Worm (Caenorhabditis elegans): ENCODE data around the gene ZK616.2.

Gene ZK616.2

DNA sequence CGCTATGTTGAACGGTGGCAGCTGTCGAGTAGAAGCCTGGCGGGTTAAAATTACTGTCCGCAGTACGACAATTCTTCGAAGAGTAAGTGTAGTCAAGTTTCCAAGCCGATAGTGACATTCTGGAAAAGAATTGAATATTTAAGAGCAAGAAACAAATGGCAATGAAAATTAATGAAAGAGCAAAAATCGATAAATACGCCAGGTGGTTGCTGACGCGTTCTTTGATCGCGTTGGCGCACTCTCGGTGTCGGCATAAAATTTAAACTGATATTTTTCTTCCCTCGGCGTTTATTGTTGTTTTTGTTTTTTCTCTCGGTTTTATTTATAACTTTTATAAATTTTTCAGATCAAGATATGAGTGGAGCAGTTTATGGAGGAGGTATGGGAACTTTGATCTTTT, 3.0 kb upstream of the ZK616.2 start, which contains the start of the genes perm-3 and swsn-6 (continued):
- TF ChIP-seq zag-1 (tag; optimal IDR thresholded peaks at IDR 0.05) = no peak
- TF ChIP-seq hlh-4 (tag; optimal IDR thresholded peaks at IDR 0.05) = no peak
- TF ChIP-seq fkh-4 (tag; optimal IDR thresholded peaks at IDR 0.05; ENCODE audit: borderline replicate concordance) = no peak
- peak; percentile 82 for TF ChIP-seq tbx-2 (tag; optimal IDR thresholded peaks at IDR 0.05)
- TF ChIP-seq mdl-1 (tag; optimal IDR thresholded peaks at IDR 0.05) = peak in 1 of 2 experiments; percentile 52
- peak; percentile 39; the same call in 1 of the 2 replicates for TF ChIP-seq mab-9 (GFP tag; IDR thresholded peaks at IDR 0.05)
- TF ChIP-seq ets-5 (GFP tag; IDR thresholded peaks at IDR 0.05) = no peak
- TF ChIP-seq fos-1 (tag; optimal IDR thresholded peaks at IDR 0.05) = peak; percentile 31
- TF ChIP-seq nhr-85 (tag) = peak; percentile 85

DNA sequence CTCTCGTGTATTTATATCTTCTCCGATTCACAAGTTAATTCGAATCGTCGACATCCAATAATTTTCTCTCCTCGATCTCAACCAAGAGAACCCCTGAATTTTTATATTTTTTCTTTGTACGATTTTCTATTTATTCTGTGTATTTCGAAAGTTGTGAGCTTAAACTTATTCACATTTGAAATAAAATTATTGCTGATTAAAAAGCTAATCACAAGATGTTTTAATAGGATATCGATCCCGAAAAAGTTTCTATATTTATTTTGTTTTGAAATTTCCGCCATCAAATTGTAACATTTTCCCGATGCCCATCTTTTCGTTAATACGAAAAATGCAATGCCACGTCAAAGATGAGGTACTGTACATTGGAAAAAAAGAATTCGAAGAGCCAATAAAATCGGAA, 870 bp upstream of the ZK616.2 start, which contains the start of gene ZK616.3:
Gene ZK616.3, plus strand, starts transcription at position 301 of the 400 bp plus-strand sequence.
- no peak for TF ChIP-seq vab-15 (tag; optimal IDR thresholded peaks at IDR 0.05)
- TF ChIP-seq sup-37 (GFP tag; optimal IDR thresholded peaks at IDR 0.05) = no peak
- no peak for TF ChIP-seq swsn-7 (tag; optimal IDR thresholded peaks at IDR 0.05)
- TF ChIP-seq nhr-77 (tag; optimal IDR thresholded peaks at IDR 0.05) = no peak
- no peak for TF ChIP-seq unc-62 (GFP tag; optimal IDR thresholded peaks at IDR 0.05)
- no peak for TF ChIP-seq hlh-4 (tag; optimal IDR thresholded peaks at IDR 0.05)
- no peak for TF ChIP-seq lir-3 (tag; optimal IDR thresholded peaks at IDR 0.05; ENCODE audit: poor library complexity)
- no peak for TF ChIP-seq pax-3 (tag; optimal IDR thresholded peaks at IDR 0.05)

DNA sequence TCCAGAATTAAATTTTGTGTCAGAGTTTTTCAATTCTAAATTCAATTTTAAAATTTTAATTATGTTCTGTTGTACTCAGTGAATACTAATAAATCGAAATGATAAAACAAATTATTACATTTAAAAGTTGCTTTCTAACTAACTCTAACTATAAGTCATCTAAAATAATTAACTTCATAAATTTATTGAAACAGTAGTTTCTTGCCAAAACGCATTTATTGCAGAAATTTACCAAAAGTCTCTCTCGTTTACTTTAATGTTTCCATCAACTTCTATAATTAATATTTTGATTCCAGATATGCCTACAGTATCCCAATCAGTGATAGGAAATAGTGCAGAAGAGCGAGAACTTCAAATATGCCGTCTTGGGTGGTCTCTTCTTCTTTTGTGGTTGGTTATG, 3.0 kb downstream of the ZK616.2 start, which contains the start of gene ZK616.1:
Gene ZK616.1, plus strand, starts transcription at position 301 of the 400 bp plus-strand sequence.
- TF ChIP-seq hpl-2 (GFP tag; optimal IDR thresholded peaks at IDR 0.05) (no peak), nhr-237 (tag; optimal IDR thresholded peaks at IDR 0.05) (no peak), mef-2 (tag; optimal IDR thresholded peaks at IDR 0.05) (no peak), unc-30 (tag; optimal IDR thresholded peaks at IDR 0.05) (no peak), nhr-47 (tag; optimal IDR thresholded peaks at IDR 0.05) (no peak), blmp-1 (tag; optimal IDR thresholded peaks at IDR 0.05) (no peak), snpc-4 (tag; optimal IDR thresholded peaks at IDR 0.05) (no peak), fos-1 (tag; optimal IDR thresholded peaks at IDR 0.05) (no peak), sox-4 (tag; optimal IDR thresholded peaks at IDR 0.05) (no peak), sup-37 (GFP tag; optimal IDR thresholded peaks at IDR 0.05) (no peak), ceh-90 (tag; optimal IDR thresholded peaks at IDR 0.05) (no peak), nhr-90 (tag; optimal IDR thresholded peaks at IDR 0.05; ENCODE audit: poor library complexity) (no peak)

DNA sequence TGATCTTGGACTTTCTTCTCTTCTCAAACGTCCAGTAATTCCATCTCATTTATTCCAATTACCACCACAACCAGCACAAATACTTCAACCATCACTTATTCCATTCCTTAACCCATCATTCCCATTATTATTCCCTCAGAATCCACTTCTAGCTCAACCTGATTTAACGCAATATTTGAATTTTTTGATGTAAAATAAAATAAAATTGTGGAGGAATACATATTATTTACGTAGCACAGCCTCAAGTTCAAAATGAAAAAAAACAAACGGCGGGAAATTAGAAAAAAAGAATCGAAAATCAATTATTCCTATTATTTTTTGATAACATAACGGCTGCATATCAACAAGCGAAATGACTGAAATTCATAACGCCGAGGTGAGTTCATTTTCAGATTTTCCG, 7.7 kb downstream of the ZK616.2 start, which contains the start of gene ZK616.61:
Gene ZK616.61, plus strand, starts transcription at position 301 of the 400 bp plus-strand sequence.
- no peak for TF ChIP-seq fkh-10 (GFP tag; optimal IDR thresholded peaks at IDR 0.05)
- no peak for TF ChIP-seq C16A3.4 (tag; optimal IDR thresholded peaks at IDR 0.05)
- TF ChIP-seq ceh-88 (GFP tag; IDR thresholded peaks at IDR 0.05) = no peak
- no peak for TF ChIP-seq fkh-8 (tag; optimal IDR thresholded peaks at IDR 0.05)
- TF ChIP-seq nhr-77 (tag; optimal IDR thresholded peaks at IDR 0.05) = no peak
- TF ChIP-seq nhr-47 (tag; optimal IDR thresholded peaks at IDR 0.05) = no peak
- no peak for TF ChIP-seq snpc-4 (tag; optimal IDR thresholded peaks at IDR 0.05)

DNA sequence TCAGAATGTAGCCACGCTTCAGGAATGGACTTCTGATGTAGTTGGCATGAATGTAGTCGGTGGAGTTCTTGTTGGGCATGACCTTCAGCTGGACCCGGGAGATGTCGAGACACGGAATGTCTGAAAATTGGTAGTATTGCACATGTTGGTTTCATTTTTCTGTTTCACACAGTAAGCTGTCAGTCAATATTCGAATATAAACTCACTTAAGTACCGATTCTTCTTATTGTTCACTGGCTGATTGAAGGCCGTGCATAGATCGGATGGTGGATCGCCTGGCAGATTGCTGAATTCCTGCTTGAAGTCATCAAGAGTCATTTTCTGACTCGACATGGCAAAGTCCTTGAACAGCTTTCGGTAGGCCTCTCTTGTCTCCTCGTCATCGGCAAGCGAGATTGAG, 11.5 kb downstream of the ZK616.2 start:
- TF ChIP-seq ceh-90 (tag; optimal IDR thresholded peaks at IDR 0.05) (no peak), lin-35 (GFP tag; optimal IDR thresholded peaks at IDR 0.05) (no peak), ceh-88 (GFP tag; IDR thresholded peaks at IDR 0.05) (no peak), fos-1 (tag; optimal IDR thresholded peaks at IDR 0.05) (no peak), nhr-11 (tag; optimal IDR thresholded peaks at IDR 0.05) (no peak), egl-13 (tag; optimal IDR thresholded peaks at IDR 0.05) (no peak), nhr-77 (tag; optimal IDR thresholded peaks at IDR 0.05) (no peak), tlp-1 (tag; optimal IDR thresholded peaks at IDR 0.05) (no peak), elt-2 (tag; optimal IDR thresholded peaks at IDR 0.05) (no peak), zip-4 (GFP tag; optimal IDR thresholded peaks at IDR 0.05) (no peak), pax-3 (tag; optimal IDR thresholded peaks at IDR 0.05) (no peak), vab-15 (tag; optimal IDR thresholded peaks at IDR 0.05) (no peak), hlh-4 (tag; optimal IDR thresholded peaks at IDR 0.05) (no peak)

Data from whole organism, L1 larva.